Fruit fly (Drosophila melanogaster): ENCODE measurements around the gene bowl.

The bowl gene

dm6 chr2L:3803466-3804143, 32.1 kb downstream of the bowl start, which contains the start of gene Reph (continued):
- TF ChIP-seq gfzf (GFP tag; optimal IDR thresholded peaks at IDR 0.05) (no peak), CG1647 (GFP tag; optimal IDR thresholded peaks at IDR 0.05) (no peak), CG5245 (GFP tag; optimal IDR thresholded peaks at IDR 0.05) (no peak), CG12769 (tag; optimal IDR thresholded peaks at IDR 0.05) (peak; percentile 46), sens (GFP tag) (no peak), Nf-YA (GFP tag; IDR thresholded peaks at IDR 0.05) (no peak), CG9932 (GFP tag; IDR thresholded peaks at IDR 0.05) (peak; percentile 33; the same call in 1 of the 2 replicates), Opbp (GFP tag; IDR thresholded peaks at IDR 0.05; ENCODE audit: partially characterized antibody) (no peak), CG13287 (GFP tag; IDR thresholded peaks at IDR 0.05; ENCODE audit: partially characterized antibody) (0 out of 2 replicates have a peak, but pooled peaks have one; percentile 21), dmrt11E (tag; optimal IDR thresholded peaks at IDR 0.05) (no peak), Awh (GFP tag; IDR thresholded peaks at IDR 0.05) (no peak), Ets65A (GFP tag) (no peak), Sin3A (optimal IDR thresholded peaks at IDR 0.05) (no peak), NFAT (GFP tag; IDR thresholded peaks at IDR 0.05) (peak; percentile 60; the same call in 1 of the 2 replicates), CG3838 (GFP tag; optimal IDR thresholded peaks at IDR 0.05) (no peak), TFAM (GFP tag; optimal IDR thresholded peaks at IDR 0.05) (no peak), CG10462 (GFP tag; optimal IDR thresholded peaks at IDR 0.05) (no peak), jing (GFP tag; optimal IDR thresholded peaks at IDR 0.05) (no peak), knrl (GFP tag; IDR thresholded peaks at IDR 0.05; ENCODE audit: partially characterized antibody) (no peak)

- peak; percentile 99 for TF ChIP-seq CG13424 (tag; optimal IDR thresholded peaks at IDR 0.05)
- peak; percentile 78 for TF ChIP-seq Usf (GFP tag; optimal IDR thresholded peaks at IDR 0.05)
- peak; percentile 94 for TF ChIP-seq NC2β (GFP tag; optimal IDR thresholded peaks at IDR 0.05)
- TF ChIP-seq CG6254 (GFP tag; optimal IDR thresholded peaks at IDR 0.05) = peak; percentile 98
- TF ChIP-seq Oaz (GFP tag; IDR thresholded peaks at IDR 0.05) = peak; percentile 94
- TF ChIP-seq Abd-B (GFP tag; optimal IDR thresholded peaks at IDR 0.05) = peak; percentile 98
- TF ChIP-seq CG8089 (GFP tag; optimal IDR thresholded peaks at IDR 0.05) = peak; percentile 95
- peak; percentile 92 for TF ChIP-seq CG8281 (tag; optimal IDR thresholded peaks at IDR 0.05)
- TF ChIP-seq az2 (GFP tag; optimal IDR thresholded peaks at IDR 0.05) = peak; percentile 98
- peak; percentile 98 for TF ChIP-seq CG33213 (GFP tag; optimal IDR thresholded peaks at IDR 0.05)
- peak; percentile 98 for TF ChIP-seq CHES-1-like (GFP tag; optimal IDR thresholded peaks at IDR 0.05)
- TF ChIP-seq dan (GFP tag; IDR thresholded peaks at IDR 0.05) = peak; percentile 83
- TF ChIP-seq NK7.1 (GFP tag; optimal IDR thresholded peaks at IDR 0.05) = peak; percentile 97
- peak; percentile 38; the same call in 1 of the 4 replicates for TF ChIP-seq Dll (GFP tag; IDR thresholded peaks at IDR 0.05; ENCODE audit: partially characterized antibody)
- peak; percentile 92 for TF ChIP-seq CG31388 (GFP tag; optimal IDR thresholded peaks at IDR 0.05)
- TF ChIP-seq Camta (GFP tag; optimal IDR thresholded peaks at IDR 0.05) = peak; percentile 97
- TF ChIP-seq E2f2 (GFP tag; IDR thresholded peaks at IDR 0.05) = peak; percentile 87
- no peak for TF ChIP-seq yki (optimal IDR thresholded peaks at IDR 0.05)
- peak; percentile 99 for TF ChIP-seq CG17385 (GFP tag; optimal IDR thresholded peaks at IDR 0.05)
- TF ChIP-seq CG10565 (GFP tag; optimal IDR thresholded peaks at IDR 0.05) = peak; percentile 93
- peak; percentile 99 for TF ChIP-seq Xrp1 (GFP tag; IDR thresholded peaks at IDR 0.05)
- TF ChIP-seq pnt (GFP tag; optimal IDR thresholded peaks at IDR 0.05) = peak; percentile 98
- peak; percentile 97 for TF ChIP-seq Meics (GFP tag; optimal IDR thresholded peaks at IDR 0.05)
- peak; percentile 97 for TF ChIP-seq NC2α (GFP tag; optimal IDR thresholded peaks at IDR 0.05)
- peak; percentile 95 for TF ChIP-seq disco-r (GFP tag; optimal IDR thresholded peaks at IDR 0.05)
- TF ChIP-seq Lpt (GFP tag; optimal IDR thresholded peaks at IDR 0.05) = no peak
- TF ChIP-seq tx (GFP tag; optimal IDR thresholded peaks at IDR 0.05) = peak; percentile 98
- peak; percentile 92 for TF ChIP-seq CG6654 (GFP tag; optimal IDR thresholded peaks at IDR 0.05)
- TF ChIP-seq CG1832 (GFP tag; optimal IDR thresholded peaks at IDR 0.05) = peak; percentile 28
- peak; percentile 97 for TF ChIP-seq B-H1 (GFP tag; IDR thresholded peaks at IDR 0.05)
- peak; percentile 98 for TF ChIP-seq CG12299 (tag; optimal IDR thresholded peaks at IDR 0.05)
These were observed 33.3 kb downstream of the bowl start for dm6 chr2L:3804641-3805273.

Measured in whole organism, embryonic.